Worm (Caenorhabditis elegans) whole organism, late embryonic: ENCODE results near the gene C40H1.9.

Source experiments
- ama-1 ChIP-seq: fragments of 150-350 bp; optimal IDR thresholded peaks from 2 replicates; lab custom pipeline; 2014
- hlh-13 ChIP-seq: fragments of 200-800 bp; sonication (Bioruptor generic); optimal IDR thresholded peaks from 2 replicates; lab custom pipeline; 2018; ENCODE audit warnings: mild to moderate bottlenecking, missing genetic modification characterization, missing compliant biosample characterization
- pha-2 ChIP-seq: sonication (generic microtip); optimal IDR thresholded peaks from 2 replicates; lab custom pipeline; 2017; ENCODE audit warnings: mild to moderate bottlenecking, missing genetic modification characterization, missing compliant biosample characterization
- unc-86 ChIP-seq: sonication (generic microtip); optimal IDR thresholded peaks from 2 replicates; lab custom pipeline; 2016; ENCODE audit warnings: missing genetic modification characterization, missing compliant biosample characterization

ce11 chrIII:9353814-9354213 lies 34.1 kb downstream of the C40H1.9 start:
- TF ChIP-seq pha-2 (tag; lab: Kevin White, UChicago) (no peak), hlh-13 (GFP tag; lab: Kevin White, UChicago) (no peak), ama-1 (lab: Kevin White, UChicago) (no peak), unc-86 (tag; lab: Kevin White, UChicago) (no peak)
